Fruit fly (Drosophila melanogaster): Measurements from ENCODE around the gene CG33986.
A peak's percentile ranks its signal among the peaks of the same experiment; 100 is the strongest.

CG33986 gene

dm6 chr3L:15510787-15511186 lies 14.3 kb downstream of the CG33986 start, which contains the start of gene MsrA:
Gene MsrA (plus strand): TSS chr3L:15511052.
- TF ChIP-seq br (GFP tag; optimal IDR thresholded peaks at IDR 0.05) (no peak), OdsH (GFP tag; optimal IDR thresholded peaks at IDR 0.05) (peak; percentile 16), h (GFP tag; optimal IDR thresholded peaks at IDR 0.05) (peak; percentile 28), CrebA (GFP tag; optimal IDR thresholded peaks at IDR 0.05; ENCODE audit: borderline replicate concordance) (no peak), Jra (GFP tag; optimal IDR thresholded peaks at IDR 0.05) (no peak), dl (GFP tag; optimal IDR thresholded peaks at IDR 0.05; ENCODE audit: insufficient read depth in 1 of 2, partially characterized antibody in 2 of 2) (peak; percentile 74 to 84), lola (GFP tag; optimal IDR thresholded peaks at IDR 0.05) (no peak), sv (GFP tag; optimal IDR thresholded peaks at IDR 0.05) (no peak), Mio (GFP tag; optimal IDR thresholded peaks at IDR 0.05) (no peak), Sp1 (GFP tag; optimal IDR thresholded peaks at IDR 0.05) (peak; percentile 25), Dif (GFP tag; optimal IDR thresholded peaks at IDR 0.05; ENCODE audit: partially characterized antibody) (peak; percentile 81), sage (GFP tag; optimal IDR thresholded peaks at IDR 0.05) (no peak), rgr (GFP tag; optimal IDR thresholded peaks at IDR 0.05) (peak; percentile 9)

- TF ChIP-seq Jra (GFP tag; optimal IDR thresholded peaks at IDR 0.05) (no peak), woc (GFP tag; optimal IDR thresholded peaks at IDR 0.05) (no peak), Myc (optimal IDR thresholded peaks at IDR 0.05) (no peak), foxo (GFP tag; optimal IDR thresholded peaks at IDR 0.05) (no peak), dmrt93B (GFP tag; optimal IDR thresholded peaks at IDR 0.05) (no peak), Mio (GFP tag; optimal IDR thresholded peaks at IDR 0.05) (no peak), Hr78 (GFP tag; optimal IDR thresholded peaks at IDR 0.05) (no peak), fru (GFP tag; optimal IDR thresholded peaks at IDR 0.05) (no peak), brk (GFP tag; optimal IDR thresholded peaks at IDR 0.05) (no peak), Hnf4 (GFP tag; optimal IDR thresholded peaks at IDR 0.05) (no peak), GATAd (GFP tag; optimal IDR thresholded peaks at IDR 0.05) (no peak), CG9705 (GFP tag; optimal IDR thresholded peaks at IDR 0.05) (no peak), dsf (GFP tag; optimal IDR thresholded peaks at IDR 0.05; ENCODE audit: borderline replicate concordance) (no peak), ey (GFP tag; optimal IDR thresholded peaks at IDR 0.05) (no peak)
Measured at dm6 chr3L:15509398-15509797, 15.7 kb downstream of the CG33986 start, which contains the start of the genes gdl and gdl-ORF39. Gene gdl (plus strand): TSS chr3L:15509445. Gene gdl-ORF39 (plus strand): TSS chr3L:15509445.

dm6 chr3L:15508750-15509149 lies 16.3 kb downstream of the CG33986 start, which contains the start of gene Z600:
Gene Z600 (plus strand): TSS chr3L:15509061.
- TF ChIP-seq OdsH (GFP tag; optimal IDR thresholded peaks at IDR 0.05) (no peak), tai (GFP tag; optimal IDR thresholded peaks at IDR 0.05) (no peak), br (GFP tag; optimal IDR thresholded peaks at IDR 0.05) (no peak), brk (GFP tag; optimal IDR thresholded peaks at IDR 0.05) (no peak), GATAd (GFP tag; optimal IDR thresholded peaks at IDR 0.05) (no peak), Myc (optimal IDR thresholded peaks at IDR 0.05) (no peak), Dfd (GFP tag; optimal IDR thresholded peaks at IDR 0.05) (no peak), ey (GFP tag; optimal IDR thresholded peaks at IDR 0.05) (no peak), usp (GFP tag; optimal IDR thresholded peaks at IDR 0.05) (no peak)

dm6 chr3L:15508233-15508632 lies 16.8 kb downstream of the CG33986 start, which contains the start of gene CG7841:
Gene CG7841 (minus strand): TSS chr3L:15508252.
- TF ChIP-seq CG9705 (GFP tag; optimal IDR thresholded peaks at IDR 0.05) (peak; percentile 98), Hnf4 (GFP tag; optimal IDR thresholded peaks at IDR 0.05) (peak; percentile 96), Hr83 (GFP tag; optimal IDR thresholded peaks at IDR 0.05; ENCODE audit: poor library complexity, severe bottlenecking) (no peak), dsf (GFP tag; optimal IDR thresholded peaks at IDR 0.05; ENCODE audit: borderline replicate concordance) (peak; percentile 83), sage (GFP tag; optimal IDR thresholded peaks at IDR 0.05) (peak; percentile 98), foxo (GFP tag; optimal IDR thresholded peaks at IDR 0.05) (peak; percentile 96 to 99), usp (GFP tag; optimal IDR thresholded peaks at IDR 0.05) (no peak), Dfd (GFP tag; optimal IDR thresholded peaks at IDR 0.05) (no peak), woc (GFP tag; optimal IDR thresholded peaks at IDR 0.05) (peak; percentile 96), Mio (GFP tag; optimal IDR thresholded peaks at IDR 0.05) (peak; percentile 85), Rel (GFP tag; optimal IDR thresholded peaks at IDR 0.05) (peak; percentile 89), Rel (tag; optimal IDR thresholded peaks at IDR 0.05) (peak; percentile 95), fru (GFP tag; optimal IDR thresholded peaks at IDR 0.05) (peak; percentile 99), N (GFP tag; optimal IDR thresholded peaks at IDR 0.05) (no peak), CrebA (GFP tag; optimal IDR thresholded peaks at IDR 0.05; ENCODE audit: borderline replicate concordance) (no peak), tai (GFP tag; optimal IDR thresholded peaks at IDR 0.05) (peak; percentile 96), jim (GFP tag; optimal IDR thresholded peaks at IDR 0.05) (no peak), CG32264 (GFP tag; optimal IDR thresholded peaks at IDR 0.05) (peak; percentile 97), Myc (optimal IDR thresholded peaks at IDR 0.05) (no peak), pan (optimal IDR thresholded peaks at IDR 0.05) (no peak), Hr78 (GFP tag; optimal IDR thresholded peaks at IDR 0.05) (no peak), rgr (GFP tag; optimal IDR thresholded peaks at IDR 0.05) (peak; percentile 99), dl (GFP tag; optimal IDR thresholded peaks at IDR 0.05; ENCODE audit: insufficient read depth in 1 of 2, partially characterized antibody in 2 of 2) (no peak), ey (GFP tag; optimal IDR thresholded peaks at IDR 0.05) (peak; percentile 97), lola (GFP tag; optimal IDR thresholded peaks at IDR 0.05) (no peak), h (GFP tag; optimal IDR thresholded peaks at IDR 0.05) (peak; percentile 99), Abd-B (GFP tag; optimal IDR thresholded peaks at IDR 0.05) (no peak), brk (GFP tag; optimal IDR thresholded peaks at IDR 0.05) (peak; percentile 98), Jra (GFP tag; optimal IDR thresholded peaks at IDR 0.05) (peak; percentile 97), Sp1 (GFP tag; optimal IDR thresholded peaks at IDR 0.05) (peak; percentile 99), OdsH (GFP tag; optimal IDR thresholded peaks at IDR 0.05) (peak; percentile 99), sv (GFP tag; optimal IDR thresholded peaks at IDR 0.05) (peak; percentile 98), Dif (GFP tag; optimal IDR thresholded peaks at IDR 0.05; ENCODE audit: partially characterized antibody) (no peak), Vsx2 (GFP tag; optimal IDR thresholded peaks at IDR 0.05; ENCODE audit: partially characterized antibody) (no peak), HLH106 (tag; optimal IDR thresholded peaks at IDR 0.05) (peak; percentile 99), psq (GFP tag; optimal IDR thresholded peaks at IDR 0.05) (peak; percentile 93), GATAd (GFP tag; optimal IDR thresholded peaks at IDR 0.05) (no peak), dmrt93B (GFP tag; optimal IDR thresholded peaks at IDR 0.05) (peak; percentile 94)
